Worm (Caenorhabditis elegans) whole organism, L1 larva: ENCODE measurements around the gene rcq-5.
A peak's percentile ranks its signal among the peaks of the same experiment; 100 is the strongest.

Source experiments
- C04F5.9 ChIP-seq: sonication (generic microtip); optimal IDR thresholded peaks from 2 replicates; lab custom pipeline; 2016; ENCODE audit warnings: missing genetic modification characterization, missing compliant biosample characterization
- C16A3.4 ChIP-seq: fragments of 150-350 bp; optimal IDR thresholded peaks from 2 replicates; lab custom pipeline; 2014; ENCODE audit warnings: missing biosample characterization, missing genetic modification characterization
- aha-1 ChIP-seq: fragments of 150-350 bp; optimal IDR thresholded peaks from 2 replicates; lab custom pipeline; 2014; ENCODE audit warnings: missing biosample characterization, missing genetic modification characterization
- aly-2 ChIP-seq: fragments of 150-350 bp; optimal IDR thresholded peaks from 2 replicates; lab custom pipeline; 2014; ENCODE audit warnings: missing biosample characterization, missing genetic modification characterization
- blmp-1 ChIP-seq: fragments of 150-350 bp; optimal IDR thresholded peaks from 2 replicates; lab custom pipeline; 2014; ENCODE audit warnings: missing biosample characterization, missing genetic modification characterization
- ceh-63 ChIP-seq: fragments of 200-800 bp; sonication (Bioruptor generic); optimal IDR thresholded peaks from 2 replicates; lab custom pipeline; 2018; ENCODE audit warnings: mild to moderate bottlenecking, missing genetic modification characterization, missing compliant biosample characterization
- ceh-82 ChIP-seq, 3 experiments: fragments of 150-350 bp in 1 of 3; sonication (generic microtip) in 2 of 3; optimal IDR thresholded peaks; 2 replicates each; lab custom pipeline; 2014 to 2017; ENCODE audit warnings: missing biosample characterization in 3 of 3, missing genetic modification characterization in 3 of 3
- ceh-88 ChIP-seq: fragments of 200-800 bp; sonication (Bioruptor generic); IDR thresholded peaks from 2 replicates; pipeline ENCODE4 v1.3.6; 2022; ENCODE audit warnings: missing genetic modification characterization, missing compliant biosample characterization
- ces-1 ChIP-seq: fragments of 150-350 bp; optimal IDR thresholded peaks from 2 replicates; lab custom pipeline; 2014; ENCODE audit warnings: missing biosample characterization, missing genetic modification reagents, missing genetic modification characterization
- dpl-1 ChIP-seq, 3 experiments: fragments of 150-350 bp in 2 of 3; sonication (generic microtip) in 1 of 3; optimal IDR thresholded peaks; 2 replicates each; lab custom pipeline; 2014 to 2017; ENCODE audit warnings: missing biosample characterization in 3 of 3, missing genetic modification characterization in 3 of 3, missing genetic modification reagents in 3 of 3
- efl-1 ChIP-seq, 4 experiments: fragments of 150-350 bp; optimal IDR thresholded peaks in 3 of 4; peaks in 1 of 4; 1 replicate in 1 of 4; 2 replicates in 3 of 4; lab custom pipeline; 2014; ENCODE audit warnings: missing biosample characterization in 2 of 4, missing genetic modification characterization in 2 of 4, missing genetic modification reagents in 2 of 4
- elt-3 ChIP-seq, 6 experiments: fragments of 150-350 bp in 1 of 6; sonication (generic microtip); optimal IDR thresholded peaks; 2 replicates each; lab custom pipeline; 2017 to 2018; ENCODE audit warnings: missing biosample characterization in 6 of 6, missing genetic modification characterization in 6 of 6, inconsistent platforms in 1 of 6
- ets-5 ChIP-seq: fragments of 200-800 bp; sonication (Bioruptor generic); IDR thresholded peaks from 2 replicates; pipeline ENCODE4 v1.3.6; 2022; ENCODE audit warnings: missing genetic modification characterization, missing compliant biosample characterization
- fkh-4 ChIP-seq: sonication (generic microtip); optimal IDR thresholded peaks from 2 replicates; lab custom pipeline; 2016; ENCODE audit warnings: missing compliant biosample characterization, missing genetic modification characterization, borderline replicate concordance
- grh-1 ChIP-seq: fragments of 200-800 bp; sonication (Bioruptor generic); IDR thresholded peaks from 2 replicates; pipeline ENCODE4 v1.3.6; 2022; ENCODE audit warnings: missing genetic modification reagents, missing genetic modification characterization, missing compliant biosample characterization
- hlh-17 ChIP-seq: fragments of 200-800 bp; sonication (Bioruptor generic); optimal IDR thresholded peaks from 2 replicates; lab custom pipeline; 2018; ENCODE audit warnings: missing genetic modification characterization, mild to moderate bottlenecking, missing compliant biosample characterization, moderate library complexity, borderline replicate concordance
- hlh-4 ChIP-seq: sonication (generic microtip); optimal IDR thresholded peaks from 2 replicates; lab custom pipeline; 2016; ENCODE audit warnings: mild to moderate bottlenecking, missing genetic modification characterization, missing compliant biosample characterization
- irx-1 ChIP-seq: sonication (generic microtip); optimal IDR thresholded peaks from 2 replicates; lab custom pipeline; 2016; ENCODE audit warnings: missing genetic modification characterization, missing compliant biosample characterization
- lin-13 ChIP-seq: fragments of 150-350 bp; optimal IDR thresholded peaks from 2 replicates; lab custom pipeline; 2014; ENCODE audit warnings: missing biosample characterization, missing genetic modification reagents, missing genetic modification characterization
- lin-14 ChIP-seq: fragments of 200-800 bp; sonication (Bioruptor generic); optimal IDR thresholded peaks from 2 replicates; lab custom pipeline; 2018; ENCODE audit warnings: mild to moderate bottlenecking, missing genetic modification characterization, moderate library complexity, missing compliant biosample characterization
- lin-35 ChIP-seq, 2 experiments: fragments of 150-350 bp; optimal IDR thresholded peaks; 2 replicates each; lab custom pipeline; 2014; ENCODE audit warnings: missing biosample characterization in 2 of 2, missing genetic modification characterization in 2 of 2, missing genetic modification reagents in 2 of 2
- lin-39 ChIP-seq: fragments of 150-350 bp; optimal IDR thresholded peaks from 2 replicates; lab custom pipeline; 2014; ENCODE audit warnings: missing biosample characterization, missing genetic modification reagents, missing genetic modification characterization
- lir-3 ChIP-seq: sonication (generic microtip); optimal IDR thresholded peaks from 2 replicates; lab custom pipeline; 2016; ENCODE audit warnings: mild to moderate bottlenecking, missing genetic modification characterization, moderate library complexity, missing compliant biosample characterization; ENCODE audit not compliant: poor library complexity
- lsy-2 ChIP-seq, 2 experiments: fragments of 150-350 bp; optimal IDR thresholded peaks; 2 replicates each; lab custom pipeline; 2014; ENCODE audit warnings: missing biosample characterization in 2 of 2, missing genetic modification characterization in 2 of 2
- mdl-1 ChIP-seq, 2 experiments: fragments of 150-350 bp; optimal IDR thresholded peaks; 2 replicates each; lab custom pipeline; 2014 to 2017; ENCODE audit warnings: missing biosample characterization in 2 of 2, missing genetic modification characterization in 2 of 2, inconsistent platforms in 1 of 2
- mef-2 ChIP-seq: fragments of 150-350 bp; optimal IDR thresholded peaks from 2 replicates; lab custom pipeline; 2014; ENCODE audit warnings: missing biosample characterization, missing genetic modification characterization
- mep-1 ChIP-seq: fragments of 150-350 bp; optimal IDR thresholded peaks from 2 replicates; lab custom pipeline; 2014; ENCODE audit warnings: missing biosample characterization, missing genetic modification characterization
- nhr-19 ChIP-seq: fragments of 200-800 bp; sonication (Bioruptor generic); conservative IDR thresholded peaks from 2 replicates; pipeline ENCODE4 v1.3.6; 2022; ENCODE audit warnings: missing genetic modification characterization, missing compliant biosample characterization
- nhr-20 ChIP-seq: sonication (generic microtip); optimal IDR thresholded peaks from 2 replicates; lab custom pipeline; 2016; ENCODE audit warnings: mild to moderate bottlenecking, missing genetic modification characterization, missing compliant biosample characterization
- nhr-237 ChIP-seq: fragments of 150-350 bp; optimal IDR thresholded peaks from 2 replicates; lab custom pipeline; 2014; ENCODE audit warnings: missing biosample characterization, missing genetic modification characterization
- nhr-47 ChIP-seq: sonication (generic microtip); optimal IDR thresholded peaks from 2 replicates; lab custom pipeline; 2016; ENCODE audit warnings: mild to moderate bottlenecking, missing genetic modification characterization, moderate library complexity, missing compliant biosample characterization
- nhr-71 ChIP-seq: sonication (generic microtip); optimal IDR thresholded peaks from 2 replicates; lab custom pipeline; 2016; ENCODE audit warnings: mild to moderate bottlenecking, missing genetic modification characterization, moderate library complexity, missing compliant biosample characterization
- nhr-77 ChIP-seq: fragments of 150-350 bp; optimal IDR thresholded peaks from 2 replicates; lab custom pipeline; 2014; ENCODE audit warnings: missing biosample characterization, missing genetic modification characterization
- nhr-85 ChIP-seq: sonication (generic microtip); peaks from one replicate; lab custom pipeline; 2016; ENCODE audit warnings: missing genetic modification characterization, inconsistent platforms, missing compliant biosample characterization
- nhr-90 ChIP-seq: sonication (generic microtip); optimal IDR thresholded peaks from 2 replicates; lab custom pipeline; 2016; ENCODE audit warnings: mild to moderate bottlenecking, missing genetic modification characterization, missing compliant biosample characterization; ENCODE audit not compliant: poor library complexity
- pag-3 ChIP-seq: sonication (generic microtip); optimal IDR thresholded peaks from 2 replicates; lab custom pipeline; 2017; ENCODE audit warnings: missing genetic modification characterization, mild to moderate bottlenecking, missing compliant biosample characterization, antibody characterized with exemption, borderline replicate concordance; ENCODE audit not compliant: insufficient read depth
- pax-3 ChIP-seq: fragments of 200-800 bp; sonication (Bioruptor generic); optimal IDR thresholded peaks from 2 replicates; lab custom pipeline; 2018; ENCODE audit warnings: mild to moderate bottlenecking, missing genetic modification characterization, moderate library complexity, missing compliant biosample characterization
- rnt-1 ChIP-seq: sonication (generic microtip); optimal IDR thresholded peaks from 2 replicates; lab custom pipeline; 2016; ENCODE audit warnings: mild to moderate bottlenecking, missing genetic modification characterization, moderate library complexity, missing compliant biosample characterization
- skn-1 ChIP-seq: fragments of 150-350 bp; optimal IDR thresholded peaks from 2 replicates; lab custom pipeline; 2014; ENCODE audit warnings: missing biosample characterization, missing genetic modification characterization
- snpc-4 ChIP-seq: fragments of 150-350 bp; optimal IDR thresholded peaks from 2 replicates; lab custom pipeline; 2014; ENCODE audit warnings: missing biosample characterization, missing genetic modification characterization
- snu-23 ChIP-seq: sonication (generic microtip); optimal IDR thresholded peaks from 2 replicates; lab custom pipeline; 2016; ENCODE audit warnings: missing genetic modification characterization, missing compliant biosample characterization
- swsn-7 ChIP-seq: sonication (generic microtip); optimal IDR thresholded peaks from 2 replicates; lab custom pipeline; 2016; ENCODE audit warnings: missing genetic modification characterization, missing compliant biosample characterization
- tbx-2 ChIP-seq: sonication (generic microtip); optimal IDR thresholded peaks from 2 replicates; lab custom pipeline; 2016; ENCODE audit warnings: missing genetic modification characterization, missing compliant biosample characterization
- tlp-1 ChIP-seq: fragments of 150-350 bp; optimal IDR thresholded peaks from 2 replicates; lab custom pipeline; 2014; ENCODE audit warnings: missing biosample characterization, missing genetic modification characterization
- unc-130 ChIP-seq: fragments of 150-350 bp; optimal IDR thresholded peaks from 2 replicates; lab custom pipeline; 2017; ENCODE audit warnings: missing biosample characterization, missing genetic modification characterization, inconsistent platforms
- vab-15 ChIP-seq: sonication (generic microtip); optimal IDR thresholded peaks from 2 replicates; lab custom pipeline; 2017; ENCODE audit warnings: missing genotype, mild to moderate bottlenecking, missing genetic modification characterization, missing compliant biosample characterization
- xbp-1 ChIP-seq: sonication (generic microtip); optimal IDR thresholded peaks from 2 replicates; lab custom pipeline; 2016; ENCODE audit warnings: missing genetic modification characterization, missing compliant biosample characterization
- ztf-4 ChIP-seq: fragments of 150-350 bp; optimal IDR thresholded peaks from 2 replicates; lab custom pipeline; 2014; ENCODE audit warnings: missing biosample characterization, missing genetic modification characterization

rcq-5 gene

DNA sequence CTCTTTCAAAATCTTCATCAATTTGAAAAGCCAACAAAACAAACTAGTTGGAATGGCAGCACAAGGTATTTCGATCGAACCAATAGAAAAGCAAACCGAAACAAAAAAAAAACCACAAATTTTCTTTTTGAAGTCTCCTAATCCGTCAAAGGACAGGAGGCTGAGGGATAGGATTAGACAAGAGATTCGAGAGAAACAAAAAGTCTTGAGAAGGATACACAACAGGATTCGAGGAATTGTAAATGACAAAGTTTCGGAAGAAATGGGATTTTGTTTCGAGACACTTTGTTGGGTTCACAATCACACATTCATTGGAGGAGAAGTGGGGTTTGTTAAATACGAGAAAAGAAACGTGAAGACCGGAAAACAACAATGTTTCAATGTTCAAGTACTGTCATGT, 43.2 kb upstream of the rcq-5 start (continued):
- TF ChIP-seq nhr-85 (tag; lab: Kevin White, UChicago): peak; percentile 77
- TF ChIP-seq elt-3 (tag; optimal IDR thresholded peaks at IDR 0.05; lab: Kevin White, UChicago): no peak
- no peak for TF ChIP-seq irx-1 (tag; lab: Kevin White, UChicago)
- no peak for TF ChIP-seq C04F5.9
- TF ChIP-seq aly-2 (tag; lab: Kevin White, UChicago): no peak
- no peak for TF ChIP-seq tlp-1 (tag; lab: Kevin White, UChicago)

DNA sequence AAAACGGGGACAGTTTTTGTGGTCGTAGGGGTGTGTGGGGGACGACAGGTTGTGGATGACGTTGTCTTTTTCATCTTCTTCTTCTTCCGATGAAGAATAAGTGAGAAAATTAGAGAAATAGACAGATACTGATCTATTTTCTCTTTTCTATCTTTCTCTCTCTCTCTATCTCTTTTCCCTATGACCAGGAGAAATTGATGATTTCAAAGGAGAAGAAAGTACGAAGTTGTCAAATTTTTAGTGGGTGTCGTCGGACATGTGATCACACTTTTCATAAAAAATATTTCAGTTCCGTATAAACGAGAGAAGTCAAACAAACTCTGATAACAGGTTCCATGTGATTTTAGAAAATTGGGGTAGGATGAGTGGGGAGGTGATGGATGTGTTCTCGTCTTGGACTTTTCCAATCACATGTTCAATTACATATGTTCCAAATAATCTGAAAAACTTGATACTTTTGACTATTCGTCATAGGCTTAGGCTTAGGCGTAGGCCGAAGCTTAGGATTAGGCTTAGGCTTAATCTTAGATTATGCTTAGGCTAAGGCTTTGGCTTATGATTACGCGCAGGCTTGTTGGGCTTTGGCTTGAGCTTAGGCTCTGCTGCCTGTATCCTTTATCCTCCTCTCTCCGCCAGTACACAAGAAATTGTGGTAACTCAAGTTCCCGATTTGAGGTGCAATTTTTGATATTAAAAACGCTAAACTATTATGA, 42.3 kb upstream of the rcq-5 start:
- TF ChIP-seq nhr-20 (tag; lab: Kevin White, UChicago) (peak; percentile 88), C04F5.9 (no peak), ets-5 (no peak), nhr-90 (tag; lab: Kevin White, UChicago) (peak; percentile 69), lin-13 (GFP tag; lab: Kevin White, UChicago) (peak; percentile 65), ceh-88 (GFP tag; lab: Robert Waterston, UW) (no peak), snpc-4 (tag; lab: Kevin White, UChicago) (peak; percentile 29), mep-1 (tag; lab: Kevin White, UChicago) (peak; percentile 83), skn-1 (tag; lab: Kevin White, UChicago) (peak; percentile 88), ceh-63 (GFP tag; lab: Kevin White, UChicago) (no peak), nhr-237 (tag; lab: Kevin White, UChicago) (peak; percentile 34), lin-14 (GFP tag; lab: Kevin White, UChicago) (peak; percentile 94), hlh-4 (no peak), nhr-85 (tag; lab: Kevin White, UChicago) (peak; percentile 98), nhr-77 (peak; percentile 19), C16A3.4 (tag; lab: Kevin White, UChicago) (peak; percentile 77), swsn-7 (peak; percentile 21), irx-1 (tag; lab: Kevin White, UChicago) (peak; percentile 28), efl-1 (optimal IDR thresholded peaks at IDR 0.05; lab: Kevin White, UChicago) (peak; percentile 24 to 54), efl-1 (GFP tag; optimal IDR thresholded peaks at IDR 0.05 in 1 of 2; lab: Kevin White, UChicago) (peak; percentile 28 to 95), dpl-1 (GFP tag; optimal IDR thresholded peaks at IDR 0.05; lab: Kevin White, UChicago) (peak; percentile 40 to 61 (median 60)), ceh-82 (tag; optimal IDR thresholded peaks at IDR 0.05; lab: Kevin White, UChicago) (peak in 1 of 3 experiments; percentile 24), snu-23 (GFP tag; lab: Kevin White, UChicago) (peak; percentile 86), rnt-1 (tag; lab: Kevin White, UChicago) (peak; percentile 31), xbp-1 (tag; lab: Kevin White, UChicago) (peak; percentile 49), grh-1 (peak; percentile 69), lsy-2 (tag; optimal IDR thresholded peaks at IDR 0.05; lab: Kevin White, UChicago) (peak; percentile 74 to 88), tbx-2 (tag; lab: Kevin White, UChicago) (peak; percentile 78), aha-1 (tag; lab: Kevin White, UChicago) (no peak), nhr-47 (peak; percentile 50), pag-3 (tag; lab: Kevin White, UChicago) (peak; percentile 78), unc-130 (tag; lab: Kevin White, UChicago) (peak; percentile 46), nhr-71 (tag; lab: Kevin White, UChicago) (peak; percentile 93), lin-39 (peak; percentile 56), fkh-4 (no peak), ces-1 (GFP tag; lab: Kevin White, UChicago) (no peak), pax-3 (tag; lab: Kevin White, UChicago) (no peak), mef-2 (no peak), lin-35 (GFP tag; optimal IDR thresholded peaks at IDR 0.05; lab: Kevin White, UChicago) (peak; percentile 44 to 69), blmp-1 (peak; percentile 94), hlh-17 (GFP tag; lab: Kevin White, UChicago) (no peak), lir-3 (tag; lab: Kevin White, UChicago) (peak; percentile 50), nhr-19 (GFP tag; lab: Robert Waterston, UW) (peak; percentile 77), ztf-4 (tag; lab: Kevin White, UChicago) (peak; percentile 48), vab-15 (tag; lab: Kevin White, UChicago) (no peak), mdl-1 (tag; optimal IDR thresholded peaks at IDR 0.05; lab: Kevin White, UChicago) (peak in 1 of 2 experiments; percentile 17), elt-3 (tag; optimal IDR thresholded peaks at IDR 0.05; lab: Kevin White, UChicago) (peak in 5 of 6 experiments; percentile 8 to 93 (median 41))
